Fruit fly (Drosophila melanogaster): Measurements from ENCODE around the gene CG9701.

CG9701 gene

DNA sequence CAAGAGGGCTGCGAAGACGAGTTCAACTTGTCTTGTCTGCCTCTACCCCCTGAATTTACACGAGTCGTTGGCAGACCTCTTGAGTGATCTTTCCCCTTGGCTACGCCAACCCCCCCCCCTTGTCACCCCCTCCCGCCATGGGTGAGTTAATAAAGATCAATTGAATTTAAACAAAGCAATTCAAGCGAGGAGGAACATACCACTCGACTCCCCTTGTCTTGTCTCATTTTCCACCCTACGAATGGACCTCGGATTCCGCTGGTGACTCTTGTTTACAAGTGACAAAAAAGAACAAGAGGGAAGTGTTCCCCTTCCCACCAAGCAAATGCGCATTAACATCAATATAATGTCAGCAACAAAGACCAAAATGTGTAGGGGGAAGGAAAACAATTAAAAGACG, 30.5 kb upstream of the CG9701 start:
- TF ChIP-seq sqz (GFP tag; optimal IDR thresholded peaks at IDR 0.05) (no peak), Lpt (GFP tag; optimal IDR thresholded peaks at IDR 0.05) (no peak), Dip3 (GFP tag; optimal IDR thresholded peaks at IDR 0.05) (no peak), CG4707 (GFP tag; optimal IDR thresholded peaks at IDR 0.05) (no peak), Eip74EF (GFP tag; optimal IDR thresholded peaks at IDR 0.05) (peak in 1 of 2 experiments; percentile 57), Abd-B (GFP tag; optimal IDR thresholded peaks at IDR 0.05) (no peak), gt (GFP tag; IDR thresholded peaks at IDR 0.05) (no peak), chinmo (GFP tag; IDR thresholded peaks at IDR 0.05; ENCODE audit: partially characterized antibody) (0 out of 4 replicates have a peak, but pooled peaks have one; percentile 32), ato (GFP tag; IDR thresholded peaks at IDR 0.05; ENCODE audit: partially characterized antibody) (no peak), Hsf (GFP tag; optimal IDR thresholded peaks at IDR 0.05) (no peak), mirr (GFP tag; optimal IDR thresholded peaks at IDR 0.05) (peak; percentile 1), CG13287 (GFP tag; IDR thresholded peaks at IDR 0.05; ENCODE audit: partially characterized antibody) (no peak), tx (GFP tag; optimal IDR thresholded peaks at IDR 0.05) (no peak), CG15514 (GFP tag; optimal IDR thresholded peaks at IDR 0.05) (no peak), Fer1 (GFP tag; optimal IDR thresholded peaks at IDR 0.05) (no peak), BtbVII (GFP tag; optimal IDR thresholded peaks at IDR 0.05) (no peak), stc (GFP tag; IDR thresholded peaks at IDR 0.05) (no peak), CG9932 (GFP tag; IDR thresholded peaks at IDR 0.05) (no peak), CG7745 (tag; optimal IDR thresholded peaks at IDR 0.05) (no peak), CG34422 (GFP tag; IDR thresholded peaks at IDR 0.05) (no peak), CTCF (GFP tag; optimal IDR thresholded peaks at IDR 0.05) (no peak), tna (GFP tag; IDR thresholded peaks at IDR 0.05; ENCODE audit: partially characterized antibody) (no peak), phol (tag; optimal IDR thresholded peaks at IDR 0.05) (no peak), pho (GFP tag; optimal IDR thresholded peaks at IDR 0.05) (no peak), caup (GFP tag; optimal IDR thresholded peaks at IDR 0.05; ENCODE audit: severe bottlenecking) (no peak), schlank (tag; optimal IDR thresholded peaks at IDR 0.05) (no peak), unc-4 (GFP tag; IDR thresholded peaks at IDR 0.05; ENCODE audit: partially characterized antibody) (no peak), fd96Cb (tag; optimal IDR thresholded peaks at IDR 0.05) (no peak), sd (tag; optimal IDR thresholded peaks at IDR 0.05) (peak; percentile 54), dmrt11E (tag; optimal IDR thresholded peaks at IDR 0.05) (no peak), CG16863 (GFP tag; optimal IDR thresholded peaks at IDR 0.05) (no peak), zen2 (GFP tag; IDR thresholded peaks at IDR 0.05; ENCODE audit: partially characterized antibody) (no peak), dm (GFP tag; optimal IDR thresholded peaks at IDR 0.05) (no peak), CG7357 (GFP tag; IDR thresholded peaks at IDR 0.05) (no peak), nerfin-2 (GFP tag; IDR thresholded peaks at IDR 0.05; ENCODE audit: partially characterized antibody) (no peak), CG2889 (GFP tag; IDR thresholded peaks at IDR 0.05) (no peak), lov (optimal IDR thresholded peaks at IDR 0.05) (no peak), lov (GFP tag; IDR thresholded peaks at IDR 0.05) (no peak), CG5953 (GFP tag; IDR thresholded peaks at IDR 0.05) (no peak), CG2120 (GFP tag; optimal IDR thresholded peaks at IDR 0.05) (no peak), CG11085 (GFP tag; IDR thresholded peaks at IDR 0.05) (no peak), Meics (GFP tag; optimal IDR thresholded peaks at IDR 0.05) (no peak), CG14014 (GFP tag; IDR thresholded peaks at IDR 0.05) (no peak), hb (GFP tag; IDR thresholded peaks at IDR 0.05; ENCODE audit: partially characterized antibody) (no peak), CG12299 (tag; optimal IDR thresholded peaks at IDR 0.05) (no peak), D19B (GFP tag; optimal IDR thresholded peaks at IDR 0.05) (no peak), Optix (GFP tag; IDR thresholded peaks at IDR 0.05) (no peak), ase (GFP tag; IDR thresholded peaks at IDR 0.05) (no peak), CG7372 (GFP tag; IDR thresholded peaks at IDR 0.05) (no peak), CG7963 (GFP tag; IDR thresholded peaks at IDR 0.05; ENCODE audit: partially characterized antibody) (no peak), da (GFP tag; optimal IDR thresholded peaks at IDR 0.05) (no peak), aop (GFP tag; IDR thresholded peaks at IDR 0.05) (no peak)
